In genomic region chr2L:12348407-12349091, dm6 we compare ENCODE assay signal across 3 fruit fly cellular contexts.
TF ChIP-seq lines count a peak whose summit lies in the region.

No protein-coding gene starts in this region.

- TF ChIP-seq CTCF in whole organism, embryonic (GFP tag; optimal IDR thresholded peaks at IDR 0.05; lab: Kevin White, UChicago): no peak

TF ChIP-seq in whole organism, adult, 20 proteins besides CTCF, POLR2A, EP300 and RAD21:
- TF ChIP-seq tj (GFP tag; optimal IDR thresholded peaks at IDR 0.05; lab: Kevin White, UChicago) (no peak), Hr96 (GFP tag; optimal IDR thresholded peaks at IDR 0.05; lab: Kevin White, UChicago) (no peak), Mnt (GFP tag; optimal IDR thresholded peaks at IDR 0.05; lab: Kevin White, UChicago) (peak; percentile 8), cic (GFP tag; optimal IDR thresholded peaks at IDR 0.05; lab: Kevin White, UChicago) (peak; percentile 75), CG14711 (tag; optimal IDR thresholded peaks at IDR 0.05; lab: Kevin White, UChicago) (no peak), CG7045 (GFP tag; optimal IDR thresholded peaks at IDR 0.05; lab: Kevin White, UChicago) (no peak), pad (GFP tag; optimal IDR thresholded peaks at IDR 0.05; lab: Kevin White, UChicago) (peak; percentile 66), Crg-1 (GFP tag; optimal IDR thresholded peaks at IDR 0.05; lab: Kevin White, UChicago) (no peak), CG11617 (GFP tag; optimal IDR thresholded peaks at IDR 0.05; lab: Kevin White, UChicago) (no peak), bab1 (GFP tag; optimal IDR thresholded peaks at IDR 0.05; lab: Kevin White, UChicago) (no peak), Clk (GFP tag; optimal IDR thresholded peaks at IDR 0.05; lab: Kevin White, UChicago) (no peak), toe (GFP tag; optimal IDR thresholded peaks at IDR 0.05; lab: Kevin White, UChicago) (peak; percentile 4), CG33017 (tag; optimal IDR thresholded peaks at IDR 0.05; lab: Kevin White, UChicago) (no peak), cnc (optimal IDR thresholded peaks at IDR 0.05; lab: Kevin White, UChicago) (no peak), ovo (GFP tag; optimal IDR thresholded peaks at IDR 0.05; lab: Kevin White, UChicago) (no peak), CG5204 (GFP tag; optimal IDR thresholded peaks at IDR 0.05; lab: Kevin White, UChicago) (no peak), CG1620 (GFP tag; optimal IDR thresholded peaks at IDR 0.05; lab: Kevin White, UChicago) (no peak), CG12768 (GFP tag; optimal IDR thresholded peaks at IDR 0.05; lab: Kevin White, UChicago) (no peak), kay (GFP tag; lab: Kevin White, UChicago; ENCODE audit: borderline replicate concordance) (peak; percentile 72), CG7101 (tag; optimal IDR thresholded peaks at IDR 0.05; lab: Kevin White, UChicago) (no peak)

TF ChIP-seq in whole organism, embryonic, 481 proteins besides CTCF, POLR2A, EP300 and RAD21:
- TF ChIP-seq CG9932 (GFP tag; IDR thresholded peaks at IDR 0.05; lab: Robert Waterston, UW) (no peak), TFAM (GFP tag; optimal IDR thresholded peaks at IDR 0.05; lab: Kevin White, UChicago) (no peak), unc-4 (GFP tag; IDR thresholded peaks at IDR 0.05; lab: Robert Waterston, UW; ENCODE audit: partially characterized antibody) (no peak), ranshi (GFP tag; IDR thresholded peaks at IDR 0.05; lab: Robert Waterston, UW) (no peak), CG1792 (GFP tag; optimal IDR thresholded peaks at IDR 0.05; lab: Kevin White, UChicago) (no peak), CG2678 (tag; optimal IDR thresholded peaks at IDR 0.05; lab: Kevin White, UChicago) (peak; percentile 16), scrt (GFP tag; optimal IDR thresholded peaks at IDR 0.05; lab: Kevin White, UChicago) (no peak), ftz-f1 (GFP tag; optimal IDR thresholded peaks at IDR 0.05; lab: Kevin White, UChicago) (no peak), GATAe (GFP tag; conservative IDR thresholded peaks at IDR 0.05; lab: Robert Waterston, UW) (peak; percentile 76), CG17568 (GFP tag; optimal IDR thresholded peaks at IDR 0.05; lab: Kevin White, UChicago) (peak; percentile 21), Gug (GFP tag; IDR thresholded peaks at IDR 0.05; lab: Robert Waterston, UW) (no peak), z (GFP tag; IDR thresholded peaks at IDR 0.05; lab: Robert Waterston, UW) (peak; percentile 70; the same call in 2 of the 3 replicates), CG9609 (GFP tag; optimal IDR thresholded peaks at IDR 0.05; lab: Kevin White, UChicago) (no peak), CG4854 (GFP tag; optimal IDR thresholded peaks at IDR 0.05; lab: Kevin White, UChicago) (no peak), Hsf (GFP tag; optimal IDR thresholded peaks at IDR 0.05; lab: Kevin White, UChicago) (no peak), H2.0 (GFP tag; IDR thresholded peaks at IDR 0.05; lab: Robert Waterston, UW) (no peak), eve (GFP tag; optimal IDR thresholded peaks at IDR 0.05; lab: Kevin White, UChicago) (peak in 1 of 2 experiments; percentile 65), CG2712 (tag; optimal IDR thresholded peaks at IDR 0.05; lab: Kevin White, UChicago) (peak; percentile 78), gsb-n (tag; optimal IDR thresholded peaks at IDR 0.05; lab: Kevin White, UChicago) (peak; percentile 4), CG13296 (GFP tag; optimal IDR thresholded peaks at IDR 0.05; lab: Kevin White, UChicago) (peak; percentile 29), sqz (GFP tag; optimal IDR thresholded peaks at IDR 0.05; lab: Kevin White, UChicago) (peak; percentile 15), shn (GFP tag; optimal IDR thresholded peaks at IDR 0.05; lab: Kevin White, UChicago) (no peak), ci (GFP tag; IDR thresholded peaks at IDR 0.05; lab: Robert Waterston, UW) (no peak), CG12299 (tag; optimal IDR thresholded peaks at IDR 0.05; lab: Kevin White, UChicago) (no peak), CG4328 (GFP tag; optimal IDR thresholded peaks at IDR 0.05; lab: Kevin White, UChicago) (no peak), twi (tag; optimal IDR thresholded peaks at IDR 0.05; lab: Kevin White, UChicago) (peak; percentile 74), run (tag; optimal IDR thresholded peaks at IDR 0.05; lab: Kevin White, UChicago) (peak; percentile 82), mirr (GFP tag; optimal IDR thresholded peaks at IDR 0.05; lab: Kevin White, UChicago) (peak; percentile 19), Med (GFP tag; lab: Kevin White, UChicago) (peak; percentile 25), CG5953 (GFP tag; IDR thresholded peaks at IDR 0.05; lab: Robert Waterston, UW) (no peak), Sox100B (GFP tag; optimal IDR thresholded peaks at IDR 0.05; lab: Kevin White, UChicago) (peak; percentile 7)

TF ChIP-seq in whole organism, prepupa, 60 proteins besides CTCF, POLR2A, EP300 and RAD21:
- TF ChIP-seq svp (GFP tag; lab: Kevin White, UChicago): peak; percentile 44
- TF ChIP-seq vri (GFP tag; optimal IDR thresholded peaks at IDR 0.05; lab: Kevin White, UChicago): peak; percentile 17
- TF ChIP-seq fkh (GFP tag; optimal IDR thresholded peaks at IDR 0.05; lab: Kevin White, UChicago): peak; percentile 12
- TF ChIP-seq ss (GFP tag; optimal IDR thresholded peaks at IDR 0.05; lab: Kevin White, UChicago): no peak
TF ChIP-seq in whole organism, prepupa: peak in this region for 3.
